Worm (Caenorhabditis elegans): ENCODE results near the gene inx-18.

DNA sequence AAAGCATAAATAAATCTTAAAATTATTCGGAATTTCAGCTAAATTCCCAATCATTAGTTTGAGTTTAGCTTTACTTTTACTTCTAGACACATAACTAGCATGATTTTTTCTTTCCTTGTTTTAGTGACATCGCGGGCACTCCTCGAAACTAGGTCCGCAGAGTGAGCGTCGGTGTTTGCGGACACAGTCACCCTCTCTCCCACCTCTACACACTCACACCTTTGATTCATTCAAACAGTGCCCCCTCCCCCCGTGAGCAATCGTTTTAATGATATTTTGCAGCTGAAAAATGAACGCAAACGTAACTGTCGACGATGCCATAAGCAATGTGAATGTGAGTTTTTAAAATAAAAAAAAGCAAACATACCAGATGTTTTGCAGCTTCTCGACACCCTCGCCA, 33.7 kb upstream of the inx-18 start, which contains the start of gene gex-2:
- TF ChIP-seq egl-27 (tag; optimal IDR thresholded peaks at IDR 0.05) = no peak
- no peak for TF ChIP-seq fkh-4 (tag; optimal IDR thresholded peaks at IDR 0.05; ENCODE audit: borderline replicate concordance)
- no peak for TF ChIP-seq jun-1 (tag; optimal IDR thresholded peaks at IDR 0.05)
- TF ChIP-seq nhr-84 (tag; optimal IDR thresholded peaks at IDR 0.05) = no peak
- TF ChIP-seq nhr-11 (tag; optimal IDR thresholded peaks at IDR 0.05) = no peak
- no peak for TF ChIP-seq C16A3.4 (tag; optimal IDR thresholded peaks at IDR 0.05)
- no peak for TF ChIP-seq ama-1 (optimal IDR thresholded peaks at IDR 0.05)
- TF ChIP-seq lir-3 (tag; optimal IDR thresholded peaks at IDR 0.05; ENCODE audit: poor library complexity) = no peak
- TF ChIP-seq nhr-47 (tag; optimal IDR thresholded peaks at IDR 0.05) = no peak
- TF ChIP-seq nhr-12 (tag; optimal IDR thresholded peaks at IDR 0.05) = no peak
- no peak for TF ChIP-seq fkh-10 (GFP tag; optimal IDR thresholded peaks at IDR 0.05)
- no peak for TF ChIP-seq ceh-63 (GFP tag; optimal IDR thresholded peaks at IDR 0.05)
- no peak for TF ChIP-seq snpc-4 (tag; optimal IDR thresholded peaks at IDR 0.05)
- TF ChIP-seq C34B4.2 (tag; optimal IDR thresholded peaks at IDR 0.05) = no peak
